Fruit fly (Drosophila melanogaster): ENCODE data around the gene Mi-2.
A peak's percentile ranks its signal among the peaks of the same experiment; 100 is the strongest.

The Mi-2 gene

dm6 chr3L:19870843-19871666, 39.0 kb downstream of the Mi-2 start, which contains the start of the genes Rab8 and Usp32 (continued):
- TF ChIP-seq repo (GFP tag; optimal IDR thresholded peaks at IDR 0.05) (peak; percentile 81), CG15269 (tag; optimal IDR thresholded peaks at IDR 0.05) (no peak), slbo (GFP tag; IDR thresholded peaks at IDR 0.05) (peak; percentile 71), fd102C (GFP tag; optimal IDR thresholded peaks at IDR 0.05) (peak; percentile 1), nau (GFP tag; optimal IDR thresholded peaks at IDR 0.05) (no peak), CG34376 (GFP tag; optimal IDR thresholded peaks at IDR 0.05) (peak; percentile 78), CG14965 (GFP tag; optimal IDR thresholded peaks at IDR 0.05; ENCODE audit: borderline replicate concordance) (no peak), Tbp (GFP tag; optimal IDR thresholded peaks at IDR 0.05) (no peak), CG15696 (tag; optimal IDR thresholded peaks at IDR 0.05) (peak; percentile 9), unpg (GFP tag; optimal IDR thresholded peaks at IDR 0.05) (peak; percentile 41), lmd (GFP tag; IDR thresholded peaks at IDR 0.05) (peak; percentile 57; the same call in 1 of the 2 replicates), Stat92E (GFP tag; optimal IDR thresholded peaks at IDR 0.05) (peak in 1 of 3 experiments; percentile 33), CG7987 (GFP tag; optimal IDR thresholded peaks at IDR 0.05) (peak; percentile 67), tio (GFP tag; optimal IDR thresholded peaks at IDR 0.05) (no peak), CG12155 (GFP tag; optimal IDR thresholded peaks at IDR 0.05) (peak; percentile 65), CG3407 (GFP tag; optimal IDR thresholded peaks at IDR 0.05) (no peak), rib (GFP tag; IDR thresholded peaks at IDR 0.05) (peak; percentile 48), CG6813 (GFP tag; optimal IDR thresholded peaks at IDR 0.05) (no peak), CG9817 (tag; optimal IDR thresholded peaks at IDR 0.05) (peak; percentile 40), Rfx (GFP tag; IDR thresholded peaks at IDR 0.05) (peak; percentile 86), Eip74EF (GFP tag; optimal IDR thresholded peaks at IDR 0.05) (peak in 1 of 2 experiments; percentile 29), HLHmδ (GFP tag; optimal IDR thresholded peaks at IDR 0.05) (no peak), Gug (GFP tag; IDR thresholded peaks at IDR 0.05) (no peak), Jarid2 (GFP tag; optimal IDR thresholded peaks at IDR 0.05) (no peak), peb (GFP tag; IDR thresholded peaks at IDR 0.05) (no peak), CG17612 (GFP tag; IDR thresholded peaks at IDR 0.05) (no peak), pb (GFP tag; optimal IDR thresholded peaks at IDR 0.05) (peak; percentile 69), CG14860 (GFP tag; IDR thresholded peaks at IDR 0.05; ENCODE audit: partially characterized antibody) (peak; percentile 78), gt (GFP tag; IDR thresholded peaks at IDR 0.05) (no peak; the same call in 1 of the 2 replicates), crc (GFP tag; optimal IDR thresholded peaks at IDR 0.05) (peak; percentile 39), CrebB (tag; optimal IDR thresholded peaks at IDR 0.05) (peak; percentile 48), CG12104 (GFP tag; optimal IDR thresholded peaks at IDR 0.05) (peak; percentile 51), CG14667 (GFP tag; IDR thresholded peaks at IDR 0.05) (no peak), Nf-YC (tag; optimal IDR thresholded peaks at IDR 0.05) (no peak), CG1233 (GFP tag; optimal IDR thresholded peaks at IDR 0.05) (peak; percentile 1), CG14441 (GFP tag; IDR thresholded peaks at IDR 0.05) (0 out of 2 replicates have a peak, but pooled peaks have one; percentile 24), CTCF (GFP tag; optimal IDR thresholded peaks at IDR 0.05) (no peak), Fer1 (GFP tag; optimal IDR thresholded peaks at IDR 0.05) (peak; percentile 76), fd3F (GFP tag; optimal IDR thresholded peaks at IDR 0.05) (peak; percentile 22), CG34224 (GFP tag; IDR thresholded peaks at IDR 0.05; ENCODE audit: partially characterized antibody) (peak; percentile 86), CG17359 (tag; optimal IDR thresholded peaks at IDR 0.05) (peak; percentile 32), CG2712 (tag; optimal IDR thresholded peaks at IDR 0.05) (peak; percentile 44), sug (tag; optimal IDR thresholded peaks at IDR 0.05) (peak; percentile 86), HLH3B (GFP tag; IDR thresholded peaks at IDR 0.05) (0 out of 2 replicates have a peak, but pooled peaks have one; percentile 6), ind (GFP tag; optimal IDR thresholded peaks at IDR 0.05) (peak; percentile 60), zen (tag; optimal IDR thresholded peaks at IDR 0.05) (peak; percentile 93), lilli (GFP tag; optimal IDR thresholded peaks at IDR 0.05) (peak; percentile 81), Vsx1 (GFP tag; optimal IDR thresholded peaks at IDR 0.05) (peak; percentile 77)

Measured in whole organism, embryonic.